Worm (Caenorhabditis elegans) whole organism, late embryonic: ENCODE measurements around the gene F36D4.5.

Experiments
- C38D4.7 ChIP-seq: fragments of 200-800 bp; sonication (Bioruptor generic); optimal IDR thresholded peaks from 2 replicates; lab custom pipeline; 2018; ENCODE audit warnings: mild to moderate bottlenecking, missing genetic modification characterization, moderate library complexity, missing compliant biosample characterization
- ama-1 ChIP-seq: fragments of 150-350 bp; optimal IDR thresholded peaks from 2 replicates; lab custom pipeline; 2014
- elt-2 ChIP-seq: sonication (generic microtip); optimal IDR thresholded peaks from 2 replicates; lab custom pipeline; 2016; ENCODE audit warnings: missing genetic modification reagents, missing genetic modification characterization, missing compliant biosample characterization
- fkh-10 ChIP-seq: fragments of 150-350 bp; optimal IDR thresholded peaks from 2 replicates; lab custom pipeline; 2014; ENCODE audit warnings: missing biosample characterization, missing genetic modification reagents, missing genetic modification characterization
- pha-2 ChIP-seq: sonication (generic microtip); optimal IDR thresholded peaks from 2 replicates; lab custom pipeline; 2017; ENCODE audit warnings: mild to moderate bottlenecking, missing genetic modification characterization, missing compliant biosample characterization

Gene F36D4.5

DNA sequence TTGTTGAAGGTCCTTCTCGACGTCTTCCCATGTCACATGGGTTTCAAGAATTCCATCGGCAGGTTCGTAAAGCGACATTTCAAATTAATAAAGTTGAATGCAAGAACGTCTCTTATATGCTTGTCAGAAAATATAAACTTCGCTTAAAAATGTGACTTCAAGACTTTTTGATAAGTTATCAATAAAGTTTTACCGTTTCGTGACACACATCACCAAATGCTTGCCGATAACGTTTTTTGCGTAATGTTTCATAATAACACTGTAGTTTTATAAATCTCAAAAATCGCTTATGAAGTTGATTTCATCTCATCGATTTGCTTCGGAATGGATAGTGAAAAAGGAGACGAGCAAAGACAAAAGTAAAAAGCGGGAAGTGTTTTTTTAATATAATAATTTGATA lies 52.1 kb downstream of the F36D4.5 start, which contains the start of gene E02C12.8:
TSS of gene E02C12.8 (minus strand) at position 141 of the 400 bp plus-strand sequence.
- no peak for TF ChIP-seq C38D4.7 (GFP tag; lab: Kevin White, UChicago)
- TF ChIP-seq elt-2 (tag; lab: Kevin White, UChicago) = peak; percentile 35

DNA sequence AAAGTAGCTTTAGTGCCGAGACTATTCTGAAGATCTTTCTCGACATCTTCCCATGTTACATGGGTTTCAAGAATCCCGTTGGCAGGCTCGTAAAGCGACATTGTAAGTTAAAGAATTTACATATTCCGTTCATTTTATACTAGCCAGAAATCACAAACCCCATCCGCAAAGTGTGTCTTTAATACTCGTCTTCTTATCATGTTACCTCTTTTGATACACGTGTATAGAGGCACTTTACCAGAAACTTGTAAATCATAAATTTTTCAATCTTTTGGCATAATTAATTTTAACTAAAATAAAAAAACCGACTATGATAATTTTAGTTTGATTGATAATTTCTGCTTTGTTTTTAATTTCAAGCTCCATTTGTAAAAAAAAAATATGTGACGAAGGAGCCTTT lies 54.6 kb downstream of the F36D4.5 start, which contains the start of gene E02C12.6:
TSS of gene E02C12.6 (minus strand) at position 101 of the 400 bp plus-strand sequence.
- TF ChIP-seq elt-2 (tag; lab: Kevin White, UChicago) (no peak), ama-1 (lab: Kevin White, UChicago) (no peak), pha-2 (tag; lab: Kevin White, UChicago) (no peak), fkh-10 (GFP tag; lab: Kevin White, UChicago) (no peak)
